Fruit fly (Drosophila melanogaster) whole organism, embryonic: Measurements from ENCODE around the gene Pde11.
A peak's percentile ranks its signal among the peaks of the same experiment; 100 is the strongest.

Experiments used
- CG10274 ChIP-seq: fragments of 200-800 bp; sonication (Bioruptor generic); optimal IDR thresholded peaks from 3 replicates; lab custom pipeline; 2017; ENCODE audit warnings: missing biosample characterization, mild to moderate bottlenecking, missing genetic modification characterization
- CG11247 ChIP-seq: fragments of 200-800 bp; sonication (Bioruptor generic); IDR thresholded peaks from 2 replicates; pipeline ENCODE4 v1.3.6; 2022; ENCODE audit warnings: missing biosample characterization, missing genetic modification characterization
- CG11398 ChIP-seq: fragments of 200-800 bp; sonication (Bioruptor generic); optimal IDR thresholded peaks from 2 replicates; lab custom pipeline; 2016; ENCODE audit warnings: missing biosample characterization, missing genetic modification characterization
- CG13287 ChIP-seq: fragments of 200-800 bp; sonication (Bioruptor generic); IDR thresholded peaks from 2 replicates; pipeline ENCODE4 v1.3.6; 2022; ENCODE audit warnings: missing biosample characterization, missing genetic modification characterization; ENCODE audit not compliant: partially characterized antibody
- CG15479 ChIP-seq: fragments of 200-800 bp; sonication (Bioruptor generic); optimal IDR thresholded peaks from 3 replicates; lab custom pipeline; 2019; ENCODE audit warnings: missing biosample characterization, mild to moderate bottlenecking, missing genetic modification characterization, moderate library complexity
- CG15601 ChIP-seq: fragments of 200-800 bp; sonication (Bioruptor generic); optimal IDR thresholded peaks from 3 replicates; lab custom pipeline; 2019; ENCODE audit warnings: missing biosample characterization, mild to moderate bottlenecking, missing genetic modification characterization, moderate library complexity
- CG2199 ChIP-seq: fragments of 200-800 bp; sonication (Bioruptor generic); IDR thresholded peaks from 3 replicates; pipeline ENCODE4 v1.3.6; 2022; ENCODE audit warnings: missing biosample characterization, missing genetic modification characterization
- CG3065 ChIP-seq: fragments of 200-800 bp; sonication (Bioruptor generic); optimal IDR thresholded peaks from 2 replicates; lab custom pipeline; 2016; ENCODE audit warnings: missing biosample characterization, missing genetic modification characterization
- CG3407 ChIP-seq: fragments of 200-800 bp; sonication (Bioruptor generic); optimal IDR thresholded peaks from 2 replicates; lab custom pipeline; 2018; ENCODE audit warnings: missing biosample characterization, mild to moderate bottlenecking, missing genetic modification characterization
- CG4854 ChIP-seq: fragments of 200-800 bp; sonication (Bioruptor generic); optimal IDR thresholded peaks from 2 replicates; lab custom pipeline; 2016; ENCODE audit warnings: missing biosample characterization, missing genetic modification characterization, inconsistent platforms
- CG6175 ChIP-seq: fragments of 200-800 bp; sonication (Bioruptor generic); IDR thresholded peaks from 3 replicates; pipeline ENCODE4 v1.3.6; 2022; ENCODE audit warnings: missing biosample characterization, missing genetic modification characterization
- CG6272 ChIP-seq: fragments of 200-800 bp; sonication (Bioruptor generic); IDR thresholded peaks from 2 replicates; pipeline ENCODE4 v1.3.6; 2022; ENCODE audit warnings: missing biosample characterization, missing genetic modification characterization
- CG7786 ChIP-seq: fragments of 200-800 bp; sonication (Bioruptor generic); optimal IDR thresholded peaks from 2 replicates; lab custom pipeline; 2016; ENCODE audit warnings: missing biosample characterization, missing genetic modification characterization
- CG8388 ChIP-seq: fragments of 200-800 bp; sonication (Bioruptor generic); optimal IDR thresholded peaks from 2 replicates; lab custom pipeline; 2019; ENCODE audit warnings: missing biosample characterization, mild to moderate bottlenecking, missing genetic modification characterization, moderate library complexity
- CG9817 ChIP-seq: fragments of 200-800 bp; sonication (Bioruptor generic); optimal IDR thresholded peaks from 2 replicates; lab custom pipeline; 2018; ENCODE audit warnings: missing biosample characterization, mild to moderate bottlenecking, missing genetic modification characterization, moderate library complexity
- Drgx ChIP-seq: fragments of 200-800 bp; sonication (Bioruptor generic); IDR thresholded peaks from 2 replicates; pipeline ENCODE4 v1.3.6; 2022; ENCODE audit warnings: missing biosample characterization, missing genetic modification characterization
- ERR ChIP-seq: fragments of 200-800 bp; sonication (Bioruptor generic); optimal IDR thresholded peaks from 2 replicates; lab custom pipeline; 2016; ENCODE audit warnings: missing biosample characterization, missing genetic modification characterization
- Fer2 ChIP-seq: fragments of 200-800 bp; sonication (Bioruptor generic); optimal IDR thresholded peaks from 2 replicates; lab custom pipeline; 2018; ENCODE audit warnings: missing biosample characterization, mild to moderate bottlenecking, missing genetic modification characterization, moderate library complexity
- Fer3 ChIP-seq: fragments of 200-800 bp; sonication (Bioruptor generic); optimal IDR thresholded peaks from 2 replicates; lab custom pipeline; 2018; ENCODE audit warnings: missing biosample characterization, mild to moderate bottlenecking, missing genetic modification characterization, moderate library complexity
- HLH3B ChIP-seq: fragments of 200-800 bp; sonication (Bioruptor generic); IDR thresholded peaks from 2 replicates; pipeline ENCODE4 v1.3.6; 2022; ENCODE audit warnings: missing biosample characterization, missing genetic modification characterization
- HLHmδ ChIP-seq: fragments of 200-800 bp; sonication (Bioruptor generic); optimal IDR thresholded peaks from 2 replicates; lab custom pipeline; 2018; ENCODE audit warnings: missing biosample characterization, mild to moderate bottlenecking, missing genetic modification characterization, moderate library complexity
- MBD-R2 ChIP-seq: fragments of 200-800 bp; sonication (Bioruptor generic); IDR thresholded peaks from 2 replicates; pipeline ENCODE4 v1.3.6; 2022; ENCODE audit warnings: missing biosample characterization, missing genetic modification characterization
- Ssrp ChIP-seq: fragments of 200-800 bp; sonication (Bioruptor generic); optimal IDR thresholded peaks from 2 replicates; lab custom pipeline; 2018; ENCODE audit warnings: missing biosample characterization, mild to moderate bottlenecking, missing genetic modification characterization, moderate library complexity
- amos ChIP-seq: fragments of 200-800 bp; sonication (Bioruptor generic); IDR thresholded peaks from 2 replicates; pipeline ENCODE4 v1.3.6; 2022; ENCODE audit warnings: missing biosample characterization, missing genetic modification characterization; ENCODE audit not compliant: partially characterized antibody
- bab2 ChIP-seq: fragments of 200-800 bp; sonication (Bioruptor generic); optimal IDR thresholded peaks from 2 replicates; lab custom pipeline; 2016; ENCODE audit warnings: missing biosample characterization, missing genetic modification characterization
- cad ChIP-seq: fragments of >200 bp; optimal IDR thresholded peaks from 2 replicates; lab custom pipeline; 2017; ENCODE audit warnings: missing biosample characterization, missing genetic modification characterization
- chif ChIP-seq, 2 experiments: fragments of 200-800 bp; sonication (Bioruptor generic); optimal IDR thresholded peaks; 3 replicates each; lab custom pipeline; 2016; ENCODE audit warnings: missing biosample characterization in 2 of 2, missing genetic modification characterization in 2 of 2
- chinmo ChIP-seq: fragments of 200-800 bp; sonication (Bioruptor generic); IDR thresholded peaks from 4 replicates; pipeline ENCODE4 v1.3.6; 2022; ENCODE audit warnings: missing biosample characterization, missing genetic modification characterization; ENCODE audit not compliant: partially characterized antibody
- chm ChIP-seq: fragments of 200-800 bp; sonication (Bioruptor generic); IDR thresholded peaks from 2 replicates; pipeline ENCODE4 v1.3.6; 2022; ENCODE audit warnings: missing biosample characterization, missing genetic modification characterization
- da ChIP-seq: fragments of 200-800 bp; sonication (Bioruptor generic); optimal IDR thresholded peaks from 2 replicates; lab custom pipeline; 2016; ENCODE audit warnings: missing biosample characterization, missing genetic modification characterization
- eve ChIP-seq, 2 experiments: fragments of >200 bp; optimal IDR thresholded peaks; 2 replicates each; lab custom pipeline; 2017; ENCODE audit warnings: missing biosample characterization in 2 of 2, missing genetic modification characterization in 2 of 2
- eyg ChIP-seq: fragments of 200-800 bp; sonication (Bioruptor generic); optimal IDR thresholded peaks from 3 replicates; lab custom pipeline; 2016; ENCODE audit warnings: missing biosample characterization, missing genetic modification characterization
- jigr1 ChIP-seq: fragments of 200-800 bp; sonication (Bioruptor generic); IDR thresholded peaks from 3 replicates; pipeline ENCODE4 v1.3.6; 2022; ENCODE audit warnings: missing biosample characterization, missing genetic modification characterization
- kay ChIP-seq: fragments of 200-800 bp; sonication (Bioruptor generic); optimal IDR thresholded peaks from 2 replicates; lab custom pipeline; 2016; ENCODE audit warnings: missing biosample characterization, missing genetic modification characterization
- kni ChIP-seq: fragments of 200-800 bp; sonication (Bioruptor generic); optimal IDR thresholded peaks from 3 replicates; lab custom pipeline; 2017; ENCODE audit warnings: mild to moderate bottlenecking, missing biosample characterization, missing genetic modification reagents, missing genetic modification characterization
- maf-S ChIP-seq: fragments of 200-800 bp; sonication (Bioruptor generic); optimal IDR thresholded peaks from 2 replicates; lab custom pipeline; 2016; ENCODE audit warnings: missing biosample characterization, missing genetic modification characterization
- mirr ChIP-seq: fragments of 200-800 bp; sonication (Bioruptor generic); optimal IDR thresholded peaks from 3 replicates; lab custom pipeline; 2018; ENCODE audit warnings: missing biosample characterization, mild to moderate bottlenecking, missing genetic modification characterization
- nom ChIP-seq: fragments of 200-800 bp; sonication (Bioruptor generic); optimal IDR thresholded peaks from 2 replicates; lab custom pipeline; 2017; ENCODE audit warnings: missing biosample characterization, missing genetic modification characterization, mild to moderate bottlenecking, moderate library complexity, missing genetic modification reagents
- prd ChIP-seq, 3 experiments: fragments of >200 bp in 2 of 3; fragments of 200-800 bp in 1 of 3; sonication (Bioruptor generic) in 1 of 3; optimal IDR thresholded peaks in 2 of 3; IDR thresholded peaks in 1 of 3; 2 replicates in 2 of 3; 3 replicates in 1 of 3; pipeline versions ENCODE4 v1.3.6 to Lab custom; 2017 to 2022; ENCODE audit warnings: missing biosample characterization in 1 of 3, missing genetic modification characterization in 1 of 3
- pzg ChIP-seq: fragments of 200-800 bp; sonication (Bioruptor generic); optimal IDR thresholded peaks from 3 replicates; lab custom pipeline; 2018; ENCODE audit warnings: missing biosample characterization, mild to moderate bottlenecking, missing genetic modification characterization, moderate library complexity
- ranshi ChIP-seq: fragments of 200-800 bp; sonication (Bioruptor generic); IDR thresholded peaks from 2 replicates; pipeline ENCODE4 v1.3.6; 2022; ENCODE audit warnings: missing biosample characterization, missing genetic modification characterization
- ro ChIP-seq: fragments of 200-800 bp; sonication (Bioruptor generic); IDR thresholded peaks from 2 replicates; pipeline ENCODE4 v1.3.6; 2022; ENCODE audit warnings: missing biosample characterization, missing genetic modification characterization
- run ChIP-seq: fragments of 200-800 bp; sonication (Bioruptor generic); optimal IDR thresholded peaks from 3 replicates; lab custom pipeline; 2018; ENCODE audit warnings: missing biosample characterization, mild to moderate bottlenecking, missing genetic modification characterization
- tap ChIP-seq: fragments of 200-800 bp; optimal IDR thresholded peaks from 3 replicates; lab custom pipeline; 2019; ENCODE audit warnings: missing biosample characterization, mild to moderate bottlenecking, missing genetic modification characterization, moderate library complexity
- tll ChIP-seq, 2 experiments: fragments of 200-800 bp in 1 of 2; fragments of >200 bp in 1 of 2; sonication (Bioruptor generic) in 1 of 2; optimal IDR thresholded peaks; 2 replicates each; lab custom pipeline; 2017 to 2019; ENCODE audit warnings: missing biosample characterization in 2 of 2, missing genetic modification characterization in 2 of 2, mild to moderate bottlenecking in 1 of 2, moderate library complexity in 1 of 2
- toy ChIP-seq: fragments of 200-800 bp; sonication (Bioruptor generic); IDR thresholded peaks from 2 replicates; pipeline ENCODE4 v1.3.6; 2022; ENCODE audit warnings: missing biosample characterization, missing genetic modification characterization
- wek ChIP-seq: fragments of 200-800 bp; sonication (Bioruptor generic); optimal IDR thresholded peaks from 3 replicates; lab custom pipeline; 2018; ENCODE audit warnings: missing biosample characterization, mild to moderate bottlenecking, missing genetic modification characterization, moderate library complexity
- z ChIP-seq: fragments of 200-800 bp; sonication (Bioruptor generic); IDR thresholded peaks from 3 replicates; pipeline ENCODE4 v1.3.6; 2022; ENCODE audit warnings: missing biosample characterization, missing genetic modification characterization
- zen ChIP-seq: fragments of 200-800 bp; sonication (Bioruptor generic); optimal IDR thresholded peaks from 3 replicates; lab custom pipeline; 2018; ENCODE audit warnings: missing biosample characterization, mild to moderate bottlenecking, missing genetic modification characterization, moderate library complexity

Pde11 gene

DNA sequence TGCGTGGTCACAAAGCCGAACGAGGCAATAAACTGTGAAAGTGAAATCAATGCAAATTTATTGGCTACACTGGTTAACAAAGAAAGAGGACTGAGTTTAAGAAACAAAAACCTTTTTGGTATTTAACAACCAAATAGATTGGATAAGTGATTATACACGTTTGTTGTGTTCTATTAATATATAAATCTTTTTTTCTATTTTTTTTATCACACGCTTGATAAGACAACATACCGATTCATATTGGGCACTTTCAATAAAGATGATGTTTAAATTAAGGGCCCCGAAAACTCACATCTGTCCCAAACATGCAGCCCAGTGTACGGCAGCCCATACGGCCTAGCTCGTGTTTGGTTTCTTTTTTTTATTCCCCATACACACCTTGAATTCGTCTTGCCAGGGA is 97.0 kb downstream of the Pde11 start:
- TF ChIP-seq Drgx (GFP tag; lab: Robert Waterston, UW) (peak; percentile 41; the same call in 1 of the 2 replicates), CG8388 (GFP tag; lab: Kevin White, UChicago) (no peak), CG11398 (GFP tag; lab: Kevin White, UChicago) (no peak), ranshi (GFP tag; lab: Robert Waterston, UW) (no peak)

- TF ChIP-seq CG10274: no peak
- TF ChIP-seq CG4854 (GFP tag; lab: Kevin White, UChicago): no peak
- TF ChIP-seq Ssrp (tag; lab: Kevin White, UChicago): no peak
- TF ChIP-seq bab2 (GFP tag; lab: Kevin White, UChicago): no peak
- TF ChIP-seq kni (GFP tag; lab: Kevin White, UChicago): no peak
- peak; percentile 66 for TF ChIP-seq CG15479
- no peak for TF ChIP-seq HLH3B (GFP tag; lab: Robert Waterston, UW)
- TF ChIP-seq CG9817 (tag; lab: Kevin White, UChicago): no peak
- TF ChIP-seq kay: no peak
- TF ChIP-seq cad: peak; percentile 90
- TF ChIP-seq toy: no peak
- peak in 1 of 2 experiments; percentile 78 for TF ChIP-seq tll (GFP tag; optimal IDR thresholded peaks at IDR 0.05; lab: Kevin White, UChicago)
- TF ChIP-seq tap (tag; lab: Kevin White, UChicago): no peak
- no peak for TF ChIP-seq CG11247
- TF ChIP-seq MBD-R2 (GFP tag; lab: Robert Waterston, UW): no peak
- no peak for TF ChIP-seq CG15601
- no peak for TF ChIP-seq Fer3 (tag; lab: Kevin White, UChicago)
- TF ChIP-seq CG6272 (GFP tag; lab: Robert Waterston, UW): no peak
- TF ChIP-seq run: no peak
- no peak for TF ChIP-seq CG7786 (GFP tag; lab: Kevin White, UChicago)
- peak; percentile 70 for TF ChIP-seq zen (tag; lab: Kevin White, UChicago)
- TF ChIP-seq, all 482 proteins: peak for 4
Measured at dm6 chr2L:18486828-18487227, 103.3 kb downstream of the Pde11 start.

DNA sequence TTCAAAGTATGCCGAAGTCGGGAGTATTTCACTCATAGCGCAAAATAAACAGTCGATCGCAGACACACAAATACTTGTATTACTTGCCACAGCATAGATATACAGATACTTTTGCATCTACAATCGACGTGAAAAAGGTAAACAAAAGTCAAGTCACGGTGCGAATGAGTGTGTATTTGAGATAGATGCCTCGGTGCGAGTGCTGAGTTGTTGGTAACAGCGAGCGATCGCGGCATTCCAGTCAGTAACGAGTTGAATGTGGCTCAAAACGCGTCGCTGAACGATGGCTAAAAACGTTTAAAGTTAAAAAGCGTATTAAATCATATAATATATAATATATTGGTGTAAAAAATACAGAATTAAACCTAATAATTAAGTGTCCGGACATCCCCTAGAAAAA is 104.9 kb downstream of the Pde11 start, which contains the start of gene grnd:
Gene grnd (plus strand): TSS at position 207 of the 400 bp plus-strand sequence.
- TF ChIP-seq da (GFP tag; lab: Kevin White, UChicago) (no peak), CG13287 (peak; percentile 15; the same call in 1 of the 2 replicates), CG6175 (GFP tag; lab: Robert Waterston, UW) (peak; percentile 60; the same call in 1 of the 3 replicates), nom (GFP tag; lab: Kevin White, UChicago) (peak; percentile 4), CG2199 (GFP tag; lab: Robert Waterston, UW) (peak; percentile 64; the same call in 1 of the 3 replicates), CG3407 (no peak), z (GFP tag; lab: Robert Waterston, UW) (peak; percentile 95), mirr (GFP tag; lab: Kevin White, UChicago) (peak; percentile 16), pzg (GFP tag; lab: Kevin White, UChicago) (no peak), amos (GFP tag; lab: Robert Waterston, UW) (peak; percentile 26; the same call in 1 of the 2 replicates), chinmo (peak; percentile 79; the same call in 1 of the 4 replicates), Fer2 (tag; lab: Kevin White, UChicago) (no peak), kni (GFP tag; lab: Kevin White, UChicago) (peak; percentile 43), CG3065 (GFP tag; lab: Kevin White, UChicago) (no peak), jigr1 (GFP tag; lab: Robert Waterston, UW) (no peak), prd (optimal IDR thresholded peaks at IDR 0.05; lab: Kevin White, UChicago) (no peak), prd (GFP tag; IDR thresholded peaks at IDR 0.05; lab: Robert Waterston, UW) (no peak), ro (no peak), ERR (GFP tag; lab: Kevin White, UChicago) (no peak), maf-S (GFP tag; lab: Kevin White, UChicago) (no peak), HLHmδ (no peak), chif (GFP tag; optimal IDR thresholded peaks at IDR 0.05; lab: Kevin White, UChicago) (no peak), wek (GFP tag; lab: Kevin White, UChicago) (peak; percentile 9), eve (GFP tag; optimal IDR thresholded peaks at IDR 0.05; lab: Kevin White, UChicago) (peak in 1 of 2 experiments; percentile 22), chm (GFP tag; lab: Robert Waterston, UW) (no peak), eyg (GFP tag; lab: Kevin White, UChicago) (no peak)
